Fruit fly (Drosophila melanogaster) whole organism, embryonic: ENCODE results near the gene COX7AL2.

ENCODE experiments used
- Asciz ChIP-seq: fragments of 200-800 bp; sonication (Bioruptor generic); optimal IDR thresholded peaks from 2 replicates; lab custom pipeline; 2017; ENCODE audit warnings: missing biosample characterization, mild to moderate bottlenecking, missing genetic modification characterization, missing genetic modification reagents
- CG10366 ChIP-seq: fragments of 200-800 bp; sonication (Bioruptor generic); IDR thresholded peaks from 2 replicates; pipeline ENCODE4 v1.3.6; 2022; ENCODE audit warnings: missing biosample characterization, missing genetic modification characterization
- CG10462 ChIP-seq: fragments of 200-800 bp; sonication (Bioruptor generic); optimal IDR thresholded peaks from 2 replicates; lab custom pipeline; 2016; ENCODE audit warnings: missing biosample characterization, missing genetic modification characterization
- CG10654 ChIP-seq: fragments of 200-800 bp; sonication (Bioruptor generic); optimal IDR thresholded peaks from 2 replicates; lab custom pipeline; 2016; ENCODE audit warnings: missing biosample characterization, missing genetic modification characterization
- CG12104 ChIP-seq: fragments of 200-800 bp; sonication (Bioruptor generic); optimal IDR thresholded peaks from 3 replicates; lab custom pipeline; 2016; ENCODE audit warnings: missing biosample characterization, missing genetic modification characterization
- CG12744 ChIP-seq: fragments of 200-800 bp; sonication (Bioruptor generic); optimal IDR thresholded peaks from 2 replicates; lab custom pipeline; 2016; ENCODE audit warnings: missing biosample characterization, missing genetic modification characterization
- CG13123 ChIP-seq: fragments of 200-800 bp; sonication (Bioruptor generic); optimal IDR thresholded peaks from 2 replicates; lab custom pipeline; 2016; ENCODE audit warnings: missing biosample characterization, missing genetic modification characterization
- CG13296 ChIP-seq: fragments of 200-800 bp; sonication (Bioruptor generic); optimal IDR thresholded peaks from 3 replicates; lab custom pipeline; 2018; ENCODE audit warnings: missing biosample characterization, mild to moderate bottlenecking, missing genetic modification characterization
- CG13775 ChIP-seq: fragments of 200-800 bp; sonication (Bioruptor generic); optimal IDR thresholded peaks from 3 replicates; lab custom pipeline; 2017; ENCODE audit warnings: missing biosample characterization, mild to moderate bottlenecking, missing genetic modification characterization
- CG15073 ChIP-seq: fragments of 200-800 bp; sonication (Bioruptor generic); optimal IDR thresholded peaks from 2 replicates; lab custom pipeline; 2016; ENCODE audit warnings: missing biosample characterization, missing genetic modification characterization
- CG15601 ChIP-seq: fragments of 200-800 bp; sonication (Bioruptor generic); optimal IDR thresholded peaks from 3 replicates; lab custom pipeline; 2019; ENCODE audit warnings: missing biosample characterization, mild to moderate bottlenecking, missing genetic modification characterization, moderate library complexity
- CG17359 ChIP-seq: fragments of 200-800 bp; sonication (Bioruptor generic); optimal IDR thresholded peaks from 3 replicates; lab custom pipeline; 2018; ENCODE audit warnings: missing biosample characterization, mild to moderate bottlenecking, missing genetic modification characterization, moderate library complexity
- CG2120 ChIP-seq: fragments of 200-800 bp; sonication (Bioruptor generic); optimal IDR thresholded peaks from 3 replicates; lab custom pipeline; 2016; ENCODE audit warnings: missing biosample characterization, missing genetic modification characterization
- CG2129 ChIP-seq: fragments of 200-800 bp; sonication (Bioruptor generic); IDR thresholded peaks from 2 replicates; pipeline ENCODE4 v1.3.6; 2022; ENCODE audit warnings: missing biosample characterization, missing genetic modification characterization; ENCODE audit not compliant: partially characterized antibody
- CG31365 ChIP-seq: fragments of 200-800 bp; sonication (Bioruptor generic); optimal IDR thresholded peaks from 2 replicates; lab custom pipeline; 2018; ENCODE audit warnings: missing biosample characterization, mild to moderate bottlenecking, missing genetic modification characterization
- CG34422 ChIP-seq: fragments of 200-800 bp; sonication (Bioruptor generic); IDR thresholded peaks from 3 replicates; pipeline ENCODE4 v1.3.6; 2022; ENCODE audit warnings: missing biosample characterization, missing genetic modification characterization
- CG3726 ChIP-seq: fragments of 200-800 bp; sonication (Bioruptor generic); IDR thresholded peaks from 3 replicates; pipeline ENCODE4, ENCODE4 v1.3.6; 2022; ENCODE audit warnings: missing biosample characterization, missing genetic modification characterization
- CG3847 ChIP-seq: fragments of 200-800 bp; sonication (Bioruptor generic); IDR thresholded peaks from 2 replicates; pipeline ENCODE4 v1.3.6; 2022; ENCODE audit warnings: missing biosample characterization, missing genetic modification characterization
- CG4328 ChIP-seq: fragments of 200-800 bp; sonication (Bioruptor generic); optimal IDR thresholded peaks from 3 replicates; lab custom pipeline; 2017; ENCODE audit warnings: missing biosample characterization, missing genetic modification reagents, missing genetic modification characterization
- CG6683 ChIP-seq: fragments of 200-800 bp; sonication (Bioruptor generic); optimal IDR thresholded peaks from 2 replicates; lab custom pipeline; 2017; ENCODE audit warnings: missing biosample characterization, mild to moderate bottlenecking, missing genetic modification characterization, missing genetic modification reagents
- CG7271 ChIP-seq: fragments of 200-800 bp; sonication (Bioruptor generic); optimal IDR thresholded peaks from 2 replicates; lab custom pipeline; 2018; ENCODE audit warnings: missing biosample characterization, mild to moderate bottlenecking, missing genetic modification characterization, moderate library complexity
- CG7357 ChIP-seq: fragments of 200-800 bp; sonication (Bioruptor generic); IDR thresholded peaks from 3 replicates; pipeline ENCODE4 v1.3.6; 2022; ENCODE audit warnings: missing biosample characterization, missing genetic modification characterization
- CG8388 ChIP-seq: fragments of 200-800 bp; sonication (Bioruptor generic); optimal IDR thresholded peaks from 2 replicates; lab custom pipeline; 2019; ENCODE audit warnings: missing biosample characterization, mild to moderate bottlenecking, missing genetic modification characterization, moderate library complexity
- CG9797 ChIP-seq: fragments of 200-800 bp; sonication (Bioruptor generic); optimal IDR thresholded peaks from 3 replicates; lab custom pipeline; 2018; ENCODE audit warnings: missing biosample characterization, mild to moderate bottlenecking, missing genetic modification characterization
- CHES-1-like ChIP-seq: fragments of 200-800 bp; sonication (Bioruptor generic); optimal IDR thresholded peaks from 2 replicates; lab custom pipeline; 2016; ENCODE audit warnings: missing biosample characterization, missing genetic modification characterization
- CTCF ChIP-seq: fragments of 200-800 bp; sonication (Bioruptor generic); optimal IDR thresholded peaks from 2 replicates; lab custom pipeline; 2017; ENCODE audit warnings: missing biosample characterization, mild to moderate bottlenecking, missing genetic modification characterization, moderate library complexity
- D19B ChIP-seq: fragments of 200-800 bp; sonication (Bioruptor generic); optimal IDR thresholded peaks from 2 replicates; lab custom pipeline; 2017; ENCODE audit warnings: missing biosample characterization, mild to moderate bottlenecking, missing genetic modification characterization
- Dbx ChIP-seq: fragments of 200-800 bp; sonication (Bioruptor generic); IDR thresholded peaks from 3 replicates; pipeline ENCODE4 v1.3.6; 2022; ENCODE audit warnings: missing biosample characterization, missing genetic modification characterization
- Dip2 ChIP-seq: fragments of 200-800 bp; sonication (Bioruptor generic); IDR thresholded peaks from 2 replicates; pipeline ENCODE4 v1.3.6; 2022; ENCODE audit warnings: missing biosample characterization, missing genetic modification characterization
- Dp ChIP-seq: fragments of 200-800 bp; sonication (Bioruptor generic); optimal IDR thresholded peaks from 2 replicates; lab custom pipeline; 2018; ENCODE audit warnings: missing biosample characterization, mild to moderate bottlenecking, missing genetic modification characterization, moderate library complexity
- Gug ChIP-seq: fragments of 200-800 bp; sonication (Bioruptor generic); IDR thresholded peaks from 4 replicates; pipeline ENCODE4 v1.3.6; 2022; ENCODE audit warnings: missing biosample characterization, missing genetic modification characterization
- HLH54F ChIP-seq: fragments of 200-800 bp; sonication (Bioruptor generic); optimal IDR thresholded peaks from 3 replicates; lab custom pipeline; 2016; ENCODE audit warnings: missing biosample characterization, missing genetic modification characterization
- HmgZ ChIP-seq: fragments of 200-800 bp; sonication (Bioruptor generic); optimal IDR thresholded peaks from 2 replicates; lab custom pipeline; 2018; ENCODE audit warnings: missing biosample characterization, mild to moderate bottlenecking, missing genetic modification characterization
- Lhr ChIP-seq: fragments of 200-800 bp; sonication (Bioruptor generic); optimal IDR thresholded peaks from 3 replicates; lab custom pipeline; 2017; ENCODE audit warnings: mild to moderate bottlenecking, missing biosample characterization, missing genetic modification reagents, missing genetic modification characterization
- MESR4 ChIP-seq: fragments of 200-800 bp; sonication (Bioruptor generic); optimal IDR thresholded peaks from 2 replicates; lab custom pipeline; 2018; ENCODE audit warnings: missing biosample characterization, mild to moderate bottlenecking, missing genetic modification characterization, moderate library complexity
- Sox102F ChIP-seq: fragments of 200-800 bp; sonication (Bioruptor generic); optimal IDR thresholded peaks from 2 replicates; lab custom pipeline; 2018; ENCODE audit warnings: missing biosample characterization, mild to moderate bottlenecking, missing genetic modification characterization, moderate library complexity
- Stat92E ChIP-seq, 3 experiments: fragments of >200 bp in 2 of 3; fragments of 200-800 bp in 1 of 3; sonication (Bioruptor generic) in 1 of 3; optimal IDR thresholded peaks; 2 replicates each; lab custom pipeline; 2017 to 2019; ENCODE audit warnings: missing biosample characterization in 3 of 3, missing genetic modification characterization in 3 of 3, mild to moderate bottlenecking in 1 of 3, moderate library complexity in 1 of 3
- ab ChIP-seq: fragments of 200-800 bp; sonication (Bioruptor generic); optimal IDR thresholded peaks from 2 replicates; lab custom pipeline; 2016; ENCODE audit warnings: missing biosample characterization, missing genetic modification characterization
- ac ChIP-seq: fragments of 200-800 bp; sonication (Bioruptor generic); optimal IDR thresholded peaks from 3 replicates; lab custom pipeline; 2017; ENCODE audit warnings: missing biosample characterization, mild to moderate bottlenecking, missing genetic modification characterization
- ase ChIP-seq: fragments of 200-800 bp; sonication (Bioruptor generic); IDR thresholded peaks from 3 replicates; pipeline ENCODE4 v1.3.6; 2022; ENCODE audit warnings: missing biosample characterization, missing genetic modification characterization
- emc ChIP-seq: fragments of 200-800 bp; sonication (Bioruptor generic); optimal IDR thresholded peaks from 2 replicates; lab custom pipeline; 2016; ENCODE audit warnings: missing biosample characterization, missing genetic modification characterization
- ems ChIP-seq: fragments of 200-800 bp; sonication (Bioruptor generic); optimal IDR thresholded peaks from 3 replicates; lab custom pipeline; 2016; ENCODE audit warnings: missing biosample characterization, missing genetic modification characterization
- gcm2 ChIP-seq: fragments of 200-800 bp; sonication (Bioruptor generic); optimal IDR thresholded peaks from 2 replicates; lab custom pipeline; 2016; ENCODE audit warnings: missing biosample characterization, missing genetic modification characterization
- gt ChIP-seq: fragments of 200-800 bp; sonication (Bioruptor generic); IDR thresholded peaks from 2 replicates; pipeline ENCODE4 v1.3.6; 2022; ENCODE audit warnings: missing biosample characterization, missing genetic modification characterization
- hbn ChIP-seq: fragments of 200-800 bp; sonication (Bioruptor generic); IDR thresholded peaks from 2 replicates; pipeline ENCODE4 v1.3.6; 2022; ENCODE audit warnings: missing biosample characterization, missing genetic modification characterization; ENCODE audit not compliant: partially characterized antibody
- klu ChIP-seq: fragments of 200-800 bp; sonication (Bioruptor generic); IDR thresholded peaks from 2 replicates; pipeline ENCODE4 v1.3.6; 2022; ENCODE audit warnings: missing biosample characterization, missing genetic modification characterization
- kni ChIP-seq: fragments of 200-800 bp; sonication (Bioruptor generic); optimal IDR thresholded peaks from 3 replicates; lab custom pipeline; 2017; ENCODE audit warnings: mild to moderate bottlenecking, missing biosample characterization, missing genetic modification reagents, missing genetic modification characterization
- lilli ChIP-seq: fragments of 200-800 bp; sonication (Bioruptor generic); optimal IDR thresholded peaks from 3 replicates; lab custom pipeline; 2016; ENCODE audit warnings: missing biosample characterization, missing genetic modification characterization
- lmd ChIP-seq: fragments of 200-800 bp; sonication (Bioruptor generic); IDR thresholded peaks from 2 replicates; pipeline ENCODE4 v1.3.6; 2022; ENCODE audit warnings: missing biosample characterization, missing genetic modification characterization
- pb ChIP-seq: fragments of 200-800 bp; sonication (Bioruptor generic); optimal IDR thresholded peaks from 3 replicates; lab custom pipeline; 2016; ENCODE audit warnings: missing biosample characterization, missing genetic modification characterization
- wor ChIP-seq: fragments of 200-800 bp; sonication (Bioruptor generic); IDR thresholded peaks from 2 replicates; pipeline ENCODE4 v1.3.6; 2022; ENCODE audit warnings: missing biosample characterization, missing genetic modification characterization

Gene COX7AL2

dm6 chr2L:2179366-2179765 lies 18.3 kb downstream of the COX7AL2 start (continued):
- TF ChIP-seq CG10366 (GFP tag; lab: Robert Waterston, UW), result peak; percentile 69
- peak; percentile 86 for TF ChIP-seq lmd (GFP tag; lab: Robert Waterston, UW)
- peak; percentile 2 for TF ChIP-seq CG10462 (GFP tag; lab: Kevin White, UChicago)
- TF ChIP-seq CG15073 (GFP tag; lab: Kevin White, UChicago), result no peak
- peak; percentile 56 for TF ChIP-seq ems (GFP tag; lab: Kevin White, UChicago)
- TF ChIP-seq lilli (GFP tag; lab: Kevin White, UChicago), result peak; percentile 85
- no peak for TF ChIP-seq ac (GFP tag; lab: Kevin White, UChicago)
- TF ChIP-seq Dp, result no peak
- TF ChIP-seq emc (GFP tag; lab: Kevin White, UChicago), result peak; percentile 67
- peak; percentile 63 for TF ChIP-seq CG8388 (GFP tag; lab: Kevin White, UChicago)
- peak; percentile 80 for TF ChIP-seq CG17359 (tag; lab: Kevin White, UChicago)
- peak; percentile 62 for TF ChIP-seq wor (GFP tag; lab: Robert Waterston, UW)
- TF ChIP-seq CG7271, result no peak
- TF ChIP-seq Stat92E (GFP tag; optimal IDR thresholded peaks at IDR 0.05; lab: Kevin White, UChicago), result no peak
- TF ChIP-seq CG12744, result peak; percentile 70
- peak; percentile 80 for TF ChIP-seq CG3847
- TF ChIP-seq Asciz, result peak; percentile 22
- peak; percentile 63; the same call in 2 of the 4 replicates for TF ChIP-seq Gug
- peak; percentile 48 for TF ChIP-seq pb (GFP tag; lab: Kevin White, UChicago)
- TF ChIP-seq MESR4 (GFP tag; lab: Kevin White, UChicago), result no peak
- peak; percentile 33 for TF ChIP-seq gcm2 (GFP tag; lab: Kevin White, UChicago)
- TF ChIP-seq CG7357 (GFP tag; lab: Robert Waterston, UW), result peak; percentile 66; the same call in 2 of the 3 replicates
- TF ChIP-seq CG2120 (GFP tag; lab: Kevin White, UChicago), result peak; percentile 91
- TF ChIP-seq CG34422 (GFP tag; lab: Robert Waterston, UW), result peak; percentile 55; the same call in 1 of the 3 replicates
- TF ChIP-seq HLH54F (GFP tag; lab: Kevin White, UChicago), result peak; percentile 83
- no peak for TF ChIP-seq CG2129
- 0 out of 2 replicates have a peak, but pooled peaks have one; percentile 20 for TF ChIP-seq gt
- no peak for TF ChIP-seq Dip2 (GFP tag; lab: Robert Waterston, UW)
- no peak for TF ChIP-seq CTCF (GFP tag; lab: Kevin White, UChicago)
- no peak for TF ChIP-seq kni (GFP tag; lab: Kevin White, UChicago)
- TF ChIP-seq CG13123, result peak; percentile 34
- TF ChIP-seq ase (GFP tag; lab: Robert Waterston, UW), result peak; percentile 71; the same call in 2 of the 3 replicates
- no peak for TF ChIP-seq CG3726
- TF ChIP-seq CG31365 (tag; lab: Kevin White, UChicago), result peak; percentile 45
- peak; percentile 89 for TF ChIP-seq Sox102F (GFP tag; lab: Kevin White, UChicago)
- peak; percentile 97 for TF ChIP-seq D19B (GFP tag; lab: Kevin White, UChicago)
- peak; percentile 51 for TF ChIP-seq CG10654
- TF ChIP-seq CG13775, result peak; percentile 58
- peak; percentile 81 for TF ChIP-seq HmgZ (tag; lab: Kevin White, UChicago)
- TF ChIP-seq CG9797 (GFP tag; lab: Kevin White, UChicago), result no peak
- TF ChIP-seq klu (GFP tag; lab: Robert Waterston, UW), result peak; percentile 56
- peak; percentile 22 for TF ChIP-seq CG6683
- TF ChIP-seq CG15601 (tag; lab: Kevin White, UChicago), result peak; percentile 16
- TF ChIP-seq Lhr, result no peak
- TF ChIP-seq CG12104 (GFP tag; lab: Kevin White, UChicago), result no peak
- peak; percentile 58 for TF ChIP-seq CG13296
- peak; percentile 73; the same call in 2 of the 3 replicates for TF ChIP-seq Dbx (GFP tag; lab: Robert Waterston, UW)
- TF ChIP-seq CHES-1-like (GFP tag; lab: Kevin White, UChicago), result peak; percentile 67
- peak; percentile 23 for TF ChIP-seq CG4328 (GFP tag; lab: Kevin White, UChicago)
- TF ChIP-seq hbn (GFP tag; lab: Robert Waterston, UW), result no peak
- no peak for TF ChIP-seq ab (GFP tag; lab: Kevin White, UChicago)
